Worm (Caenorhabditis elegans): Measurements from ENCODE around the gene T05D4.5.
A peak's percentile ranks its signal among the peaks of the same experiment; 100 is the strongest.

The T05D4.5 gene

ce11 chrIII:13625650-13626430 is 45.2 kb downstream of the T05D4.5 start:
- TF ChIP-seq attf-5 (GFP tag; optimal IDR thresholded peaks at IDR 0.05) (no peak), ztf-25 (GFP tag; IDR thresholded peaks at IDR 0.05) (no peak), dpff-1 (tag; optimal IDR thresholded peaks at IDR 0.05) (no peak), hsf-1 (GFP tag; IDR thresholded peaks at IDR 0.05) (peak; percentile 55; the same call in 1 of the 2 replicates), lin-26 (GFP tag; IDR thresholded peaks at IDR 0.05) (peak; percentile 38; the same call in 1 of the 2 replicates), ceh-40 (GFP tag; IDR thresholded peaks at IDR 0.05) (no peak), egrh-3 (GFP tag; IDR thresholded peaks at IDR 0.05) (0 out of 2 replicates have a peak, but pooled peaks have one; percentile 12), nhr-120 (GFP tag; IDR thresholded peaks at IDR 0.05) (no peak), ccch-3 (GFP tag; optimal IDR thresholded peaks at IDR 0.05) (no peak), F39B2.1 (GFP tag; IDR thresholded peaks at IDR 0.05) (no peak), snpc-4 (GFP tag; optimal IDR thresholded peaks at IDR 0.05) (no peak), snpc-4 (tag; optimal IDR thresholded peaks at IDR 0.05) (no peak), T26A5.8 (tag; optimal IDR thresholded peaks at IDR 0.05) (peak; percentile 6), nfyb-1 (GFP tag; IDR thresholded peaks at IDR 0.05) (peak; percentile 64; the same call in 1 of the 2 replicates), fkh-3 (tag; optimal IDR thresholded peaks at IDR 0.05) (no peak), ceh-100 (GFP tag; IDR thresholded peaks at IDR 0.05) (no peak), aptf-2 (GFP tag; conservative IDR thresholded peaks at IDR 0.05) (no peak), rcor-1 (GFP tag; IDR thresholded peaks at IDR 0.05) (no peak), zim-3 (tag; optimal IDR thresholded peaks at IDR 0.05) (no peak), F23B12.7 (tag; optimal IDR thresholded peaks at IDR 0.05; ENCODE audit: insufficient read depth) (no peak), F37B4.10 (GFP tag; IDR thresholded peaks at IDR 0.05) (no peak), ZK185.1 (tag; optimal IDR thresholded peaks at IDR 0.05; ENCODE audit: poor library complexity, severe bottlenecking) (peak; percentile 37), nhr-179 (tag; optimal IDR thresholded peaks at IDR 0.05) (no peak), sptf-2 (GFP tag; optimal IDR thresholded peaks at IDR 0.05) (no peak), sdz-38 (tag; optimal IDR thresholded peaks at IDR 0.05) (no peak), nfya-1 (tag; optimal IDR thresholded peaks at IDR 0.05; ENCODE audit: borderline replicate concordance, insufficient read depth) (no peak), K12H6.12 (tag; optimal IDR thresholded peaks at IDR 0.05) (no peak), ekl-4 (GFP tag; IDR thresholded peaks at IDR 0.05) (peak; percentile 17; the same call in 1 of the 2 replicates), ceh-91 (GFP tag; IDR thresholded peaks at IDR 0.05) (no peak), lsy-27 (tag; optimal IDR thresholded peaks at IDR 0.05; ENCODE audit: borderline replicate concordance, insufficient read depth) (no peak), repo-1 (tag; optimal IDR thresholded peaks at IDR 0.05) (peak; percentile 11), gei-17 (GFP tag; optimal IDR thresholded peaks at IDR 0.05) (no peak), lir-1 (GFP tag; conservative IDR thresholded peaks at IDR 0.05) (no peak), T07F8.4 (tag; optimal IDR thresholded peaks at IDR 0.05) (no peak), nhr-90 (tag; optimal IDR thresholded peaks at IDR 0.05) (peak; percentile 60), pha-4 (tag; optimal IDR thresholded peaks at IDR 0.05) (no peak), unc-62 (GFP tag; optimal IDR thresholded peaks at IDR 0.05) (no peak), B0035.1 (tag; optimal IDR thresholded peaks at IDR 0.05) (no peak), Y53F4B.3 (GFP tag; IDR thresholded peaks at IDR 0.05) (no peak), lin-40 (tag; optimal IDR thresholded peaks at IDR 0.05) (no peak), ztf-22 (GFP tag; optimal IDR thresholded peaks at IDR 0.05) (no peak), B0336.3 (GFP tag; IDR thresholded peaks at IDR 0.05) (peak; percentile 91), xnd-1 (tag; optimal IDR thresholded peaks at IDR 0.05) (no peak), C06A6.2 (GFP tag; conservative IDR thresholded peaks at IDR 0.05) (no peak), Y79H2A.3 (GFP tag; conservative IDR thresholded peaks at IDR 0.05) (no peak), lag-1 (GFP tag; IDR thresholded peaks at IDR 0.05) (no peak), hmg-1.2 (GFP tag; IDR thresholded peaks at IDR 0.05) (no peak)
